Worm (Caenorhabditis elegans): ENCODE measurements around the gene zyg-11.

- TF ChIP-seq unc-130 (GFP tag; optimal IDR thresholded peaks at IDR 0.05), result no peak
- no peak for TF ChIP-seq pha-4 (GFP tag; IDR thresholded peaks at IDR 0.05)
- TF ChIP-seq pha-4 (tag; optimal IDR thresholded peaks at IDR 0.05), result no peak
Observed at ce11 chrII:7991279-7991678, 26.2 kb upstream of the zyg-11 start.
